Fruit fly (Drosophila melanogaster) whole organism, embryonic: ENCODE results near the gene CG7120.
A peak's percentile ranks its signal among the peaks of the same experiment; 100 is the strongest.

ENCODE experiments used
- Blimp-1 ChIP-seq: fragments of 200-800 bp; sonication (Bioruptor generic); optimal IDR thresholded peaks from 3 replicates; lab custom pipeline; 2018; ENCODE audit warnings: missing biosample characterization, missing genetic modification characterization, mild to moderate bottlenecking, moderate library complexity, missing genetic modification reagents
- C15 ChIP-seq: fragments of 200-800 bp; sonication (Bioruptor generic); IDR thresholded peaks from 3 replicates; pipeline ENCODE4 v1.3.6; 2022; ENCODE audit warnings: missing biosample characterization, missing genetic modification characterization
- CG11247 ChIP-seq: fragments of 200-800 bp; sonication (Bioruptor generic); IDR thresholded peaks from 2 replicates; pipeline ENCODE4 v1.3.6; 2022; ENCODE audit warnings: missing biosample characterization, missing genetic modification characterization
- CG11695 ChIP-seq: fragments of 200-800 bp; sonication (Bioruptor generic); IDR thresholded peaks from 3 replicates; pipeline ENCODE4 v1.3.6; 2022; ENCODE audit warnings: missing biosample characterization, missing genetic modification characterization
- CG12104 ChIP-seq: fragments of 200-800 bp; sonication (Bioruptor generic); optimal IDR thresholded peaks from 3 replicates; lab custom pipeline; 2016; ENCODE audit warnings: missing biosample characterization, missing genetic modification characterization
- CG13775 ChIP-seq: fragments of 200-800 bp; sonication (Bioruptor generic); optimal IDR thresholded peaks from 3 replicates; lab custom pipeline; 2017; ENCODE audit warnings: missing biosample characterization, mild to moderate bottlenecking, missing genetic modification characterization
- CG14014 ChIP-seq: fragments of 200-800 bp; sonication (Bioruptor generic); IDR thresholded peaks from 2 replicates; pipeline ENCODE4 v1.3.6; 2022; ENCODE audit warnings: missing biosample characterization, missing genetic modification characterization
- CG14050 ChIP-seq: fragments of 200-800 bp; sonication (Bioruptor generic); IDR thresholded peaks from 3 replicates; pipeline ENCODE4 v1.3.6; 2022; ENCODE audit warnings: missing biosample characterization, missing genetic modification characterization
- CG17912 ChIP-seq: fragments of 200-800 bp; sonication (Bioruptor generic); optimal IDR thresholded peaks from 2 replicates; lab custom pipeline; 2018; ENCODE audit warnings: missing biosample characterization, mild to moderate bottlenecking, missing genetic modification characterization
- CG1792 ChIP-seq: fragments of 200-800 bp; sonication (Bioruptor generic); optimal IDR thresholded peaks from 2 replicates; lab custom pipeline; 2016; ENCODE audit warnings: missing biosample characterization, missing genetic modification characterization
- CG18599 ChIP-seq: fragments of 200-800 bp; sonication (Bioruptor generic); optimal IDR thresholded peaks from 3 replicates; lab custom pipeline; 2017; ENCODE audit warnings: missing biosample characterization, missing genetic modification characterization, mild to moderate bottlenecking, moderate library complexity, missing genetic modification reagents
- CG3065 ChIP-seq: fragments of 200-800 bp; sonication (Bioruptor generic); optimal IDR thresholded peaks from 2 replicates; lab custom pipeline; 2016; ENCODE audit warnings: missing biosample characterization, missing genetic modification characterization
- CG33213 ChIP-seq: fragments of 200-800 bp; sonication (Bioruptor generic); optimal IDR thresholded peaks from 3 replicates; lab custom pipeline; 2016; ENCODE audit warnings: missing biosample characterization, missing genetic modification characterization
- CG4282 ChIP-seq: fragments of 200-800 bp; sonication (Bioruptor generic); optimal IDR thresholded peaks from 2 replicates; lab custom pipeline; 2016; ENCODE audit warnings: missing biosample characterization, missing genetic modification characterization
- CG4328 ChIP-seq: fragments of 200-800 bp; sonication (Bioruptor generic); optimal IDR thresholded peaks from 3 replicates; lab custom pipeline; 2017; ENCODE audit warnings: missing biosample characterization, missing genetic modification reagents, missing genetic modification characterization
- CG4707 ChIP-seq: fragments of 200-800 bp; sonication (Bioruptor generic); optimal IDR thresholded peaks from 2 replicates; lab custom pipeline; 2018; ENCODE audit warnings: missing biosample characterization, mild to moderate bottlenecking, missing genetic modification characterization, moderate library complexity
- CG7271 ChIP-seq: fragments of 200-800 bp; sonication (Bioruptor generic); optimal IDR thresholded peaks from 2 replicates; lab custom pipeline; 2018; ENCODE audit warnings: missing biosample characterization, mild to moderate bottlenecking, missing genetic modification characterization, moderate library complexity
- CG8359 ChIP-seq: fragments of 200-800 bp; sonication (Bioruptor generic); optimal IDR thresholded peaks from 2 replicates; lab custom pipeline; 2017; ENCODE audit warnings: missing biosample characterization, mild to moderate bottlenecking, missing genetic modification characterization, borderline replicate concordance
- CG8944 ChIP-seq: fragments of 200-800 bp; sonication (Bioruptor generic); optimal IDR thresholded peaks from 3 replicates; lab custom pipeline; 2016; ENCODE audit warnings: missing biosample characterization, missing genetic modification characterization
- D ChIP-seq, 2 experiments: fragments of 200-800 bp in 1 of 2; fragments of >200 bp in 1 of 2; sonication (Bioruptor generic) in 1 of 2; optimal IDR thresholded peaks; 2 replicates in 1 of 2; 3 replicates in 1 of 2; lab custom pipeline; 2017; ENCODE audit warnings: mild to moderate bottlenecking in 1 of 2, missing biosample characterization in 1 of 2, missing genetic modification characterization in 1 of 2, missing genetic modification reagents in 1 of 2
- Dref ChIP-seq: fragments of 200-800 bp; sonication (Bioruptor generic); IDR thresholded peaks from 2 replicates; pipeline ENCODE4 v1.3.6; 2022; ENCODE audit warnings: missing biosample characterization, missing genetic modification characterization
- Gsc ChIP-seq: fragments of 200-800 bp; sonication (Bioruptor generic); IDR thresholded peaks from 2 replicates; pipeline ENCODE4 v1.3.6; 2022; ENCODE audit warnings: missing biosample characterization, missing genetic modification characterization
- Hey ChIP-seq: fragments of 200-800 bp; sonication (Bioruptor generic); optimal IDR thresholded peaks from 3 replicates; lab custom pipeline; 2018; ENCODE audit warnings: missing biosample characterization, mild to moderate bottlenecking, missing genetic modification characterization
- Hr39 ChIP-seq: fragments of >200 bp; optimal IDR thresholded peaks from 2 replicates; lab custom pipeline; 2017
- NfI ChIP-seq: fragments of 200-800 bp; sonication (Bioruptor generic); optimal IDR thresholded peaks from 3 replicates; lab custom pipeline; 2018; ENCODE audit warnings: missing biosample characterization, mild to moderate bottlenecking, missing genetic modification characterization, moderate library complexity
- Sox100B ChIP-seq: fragments of 200-800 bp; sonication (Bioruptor generic); optimal IDR thresholded peaks from 3 replicates; lab custom pipeline; 2018; ENCODE audit warnings: missing biosample characterization, mild to moderate bottlenecking, missing genetic modification characterization
- ase ChIP-seq: fragments of 200-800 bp; sonication (Bioruptor generic); IDR thresholded peaks from 3 replicates; pipeline ENCODE4 v1.3.6; 2022; ENCODE audit warnings: missing biosample characterization, missing genetic modification characterization
- chinmo ChIP-seq: fragments of 200-800 bp; sonication (Bioruptor generic); IDR thresholded peaks from 4 replicates; pipeline ENCODE4 v1.3.6; 2022; ENCODE audit warnings: missing biosample characterization, missing genetic modification characterization; ENCODE audit not compliant: partially characterized antibody
- cwo ChIP-seq: fragments of 200-800 bp; sonication (Bioruptor generic); optimal IDR thresholded peaks from 3 replicates; lab custom pipeline; 2017; ENCODE audit warnings: missing biosample characterization, missing genetic modification characterization, mild to moderate bottlenecking, moderate library complexity, missing genetic modification reagents
- esg ChIP-seq: fragments of 200-800 bp; sonication (Bioruptor generic); conservative IDR thresholded peaks from 2 replicates; pipeline ENCODE4 v1.3.6; 2022; ENCODE audit warnings: missing biosample characterization, missing genetic modification characterization
- gfzf ChIP-seq: fragments of 200-800 bp; sonication (Bioruptor generic); optimal IDR thresholded peaks from 2 replicates; lab custom pipeline; 2016; ENCODE audit warnings: missing biosample characterization, mild to moderate bottlenecking, missing genetic modification characterization, moderate library complexity
- gt ChIP-seq: fragments of 200-800 bp; sonication (Bioruptor generic); IDR thresholded peaks from 2 replicates; pipeline ENCODE4 v1.3.6; 2022; ENCODE audit warnings: missing biosample characterization, missing genetic modification characterization
- ham ChIP-seq: fragments of 200-800 bp; sonication (Bioruptor generic); IDR thresholded peaks from 2 replicates; pipeline ENCODE4 v1.3.6; 2022; ENCODE audit warnings: missing biosample characterization, missing genetic modification characterization
- knrl ChIP-seq: fragments of 200-800 bp; sonication (Bioruptor generic); IDR thresholded peaks from 3 replicates; pipeline ENCODE4 v1.3.6; 2022; ENCODE audit warnings: missing biosample characterization, missing genetic modification characterization; ENCODE audit not compliant: partially characterized antibody
- lola ChIP-seq, 3 experiments: fragments of >200 bp in 2 of 3; fragments of 200-800 bp in 1 of 3; sonication (Bioruptor generic) in 1 of 3; optimal IDR thresholded peaks; 2 replicates each; lab custom pipeline; 2017 to 2019; ENCODE audit warnings: missing biosample characterization in 3 of 3, missing genetic modification characterization in 3 of 3, mild to moderate bottlenecking in 1 of 3, moderate library complexity in 1 of 3
- org-1 ChIP-seq: fragments of 200-800 bp; sonication (Bioruptor generic); optimal IDR thresholded peaks from 2 replicates; lab custom pipeline; 2017; ENCODE audit warnings: missing biosample characterization, missing genetic modification characterization
- pan ChIP-seq, 4 experiments: fragments of >200 bp in 3 of 4; fragments of 200-800 bp in 1 of 4; sonication (Bioruptor generic) in 1 of 4; optimal IDR thresholded peaks in 3 of 4; IDR thresholded peaks in 1 of 4; 2 replicates each; pipeline versions ENCODE4 v1.3.6 to Lab custom; 2017 to 2022; ENCODE audit warnings: missing biosample characterization in 2 of 4, missing genetic modification characterization in 2 of 4, mixed read lengths in 1 of 4
- peb ChIP-seq: fragments of 200-800 bp; sonication (Bioruptor generic); IDR thresholded peaks from 2 replicates; pipeline ENCODE4 v1.3.6; 2022; ENCODE audit warnings: missing biosample characterization, missing genetic modification characterization
- phol ChIP-seq: fragments of 200-800 bp; sonication (Bioruptor generic); optimal IDR thresholded peaks from 3 replicates; lab custom pipeline; 2018; ENCODE audit warnings: missing biosample characterization, mild to moderate bottlenecking, missing genetic modification characterization, moderate library complexity
- psq ChIP-seq: fragments of 200-800 bp; sonication (Bioruptor generic); optimal IDR thresholded peaks from 2 replicates; lab custom pipeline; 2017; ENCODE audit warnings: missing biosample characterization, missing genetic modification characterization
- sd ChIP-seq: fragments of 200-800 bp; sonication (Bioruptor generic); optimal IDR thresholded peaks from 3 replicates; lab custom pipeline; 2018; ENCODE audit warnings: missing biosample characterization, mild to moderate bottlenecking, missing genetic modification characterization, moderate library complexity
- sens-2 ChIP-seq: fragments of 200-800 bp; sonication (Bioruptor generic); IDR thresholded peaks from 2 replicates; pipeline ENCODE4 v1.3.6; 2022; ENCODE audit warnings: missing biosample characterization, missing genetic modification characterization
- slbo ChIP-seq: fragments of 200-800 bp; sonication (Bioruptor generic); IDR thresholded peaks from 2 replicates; pipeline ENCODE4 v1.3.6; 2022; ENCODE audit warnings: missing biosample characterization, missing genetic modification characterization
- sob ChIP-seq: fragments of 200-800 bp; sonication (Bioruptor generic); IDR thresholded peaks from 2 replicates; pipeline ENCODE4 v1.3.6; 2022; ENCODE audit warnings: missing biosample characterization, missing genetic modification characterization
- sqz ChIP-seq: fragments of 200-800 bp; sonication (Bioruptor generic); optimal IDR thresholded peaks from 3 replicates; lab custom pipeline; 2018; ENCODE audit warnings: missing biosample characterization, mild to moderate bottlenecking, missing genetic modification characterization
- ssp ChIP-seq: fragments of 200-800 bp; sonication (Bioruptor generic); IDR thresholded peaks from 2 replicates; pipeline ENCODE4 v1.3.6; 2022; ENCODE audit warnings: missing biosample characterization, missing genetic modification characterization
- tx ChIP-seq: fragments of 200-800 bp; sonication (Bioruptor generic); optimal IDR thresholded peaks from 2 replicates; lab custom pipeline; 2016; ENCODE audit warnings: missing biosample characterization, missing genetic modification characterization
- vnd ChIP-seq: fragments of 200-800 bp; sonication (Bioruptor generic); IDR thresholded peaks from 3 replicates; pipeline ENCODE4 v1.3.6; 2022; ENCODE audit warnings: missing biosample characterization, missing genetic modification characterization; ENCODE audit not compliant: partially characterized antibody
- wdn ChIP-seq: fragments of 200-800 bp; sonication (Bioruptor generic); IDR thresholded peaks from 2 replicates; pipeline ENCODE4 v1.3.6; 2022; ENCODE audit warnings: missing biosample characterization, missing genetic modification characterization

CG7120 gene

DNA sequence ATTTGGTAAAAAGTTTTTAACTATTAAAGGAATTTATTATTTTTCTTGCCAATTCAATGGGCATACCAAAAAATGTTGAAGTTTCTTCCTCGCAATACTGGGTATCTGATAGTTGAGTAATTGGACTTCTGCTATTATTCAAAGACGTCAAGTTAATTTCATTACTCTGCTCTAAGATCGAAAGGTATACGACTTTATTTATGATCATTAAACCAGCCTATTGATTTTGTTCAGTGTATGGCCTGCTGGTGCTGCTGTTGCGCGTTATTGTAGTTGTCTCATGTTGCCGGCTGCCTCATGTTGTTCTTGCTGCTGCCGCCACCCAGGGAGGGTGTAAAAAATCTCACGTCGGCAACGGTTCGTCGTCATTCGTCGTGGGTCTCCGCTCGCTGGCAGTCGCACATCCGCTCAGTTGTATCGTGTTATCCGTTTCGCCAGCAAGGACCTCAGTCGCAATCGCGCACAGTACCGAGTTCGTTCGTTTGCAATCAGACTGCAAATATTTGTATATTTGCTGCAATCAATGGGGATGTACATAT, at the start of gene CG7120 (continued):
- TF ChIP-seq Hey (tag; lab: Kevin White, UChicago) = no peak
- TF ChIP-seq Blimp-1 (GFP tag; lab: Kevin White, UChicago) = peak; percentile 55
- no peak for TF ChIP-seq knrl (GFP tag; lab: Robert Waterston, UW)
- TF ChIP-seq gt (GFP tag; lab: Robert Waterston, UW) = no peak
- no peak for TF ChIP-seq peb (GFP tag; lab: Robert Waterston, UW)
- no peak for TF ChIP-seq psq (GFP tag; lab: Kevin White, UChicago)
- 0 out of 2 replicates have a peak, but pooled peaks have one; percentile 36 for TF ChIP-seq slbo (GFP tag; lab: Robert Waterston, UW)
- peak; percentile 11 for TF ChIP-seq CG8944 (GFP tag; lab: Kevin White, UChicago)
- no peak for TF ChIP-seq sqz (GFP tag; lab: Kevin White, UChicago)
- TF ChIP-seq Sox100B (GFP tag; lab: Kevin White, UChicago) = peak; percentile 55
- peak; percentile 41 for TF ChIP-seq cwo (GFP tag; lab: Kevin White, UChicago)
- TF ChIP-seq phol (tag; lab: Kevin White, UChicago) = peak; percentile 71
- no peak for TF ChIP-seq ssp (GFP tag; lab: Robert Waterston, UW)
- TF ChIP-seq C15 (GFP tag; lab: Robert Waterston, UW) = no peak
- peak; percentile 62; the same call in 1 of the 2 replicates for TF ChIP-seq sob
- no peak for TF ChIP-seq CG7271 (tag; lab: Kevin White, UChicago)
- no peak for TF ChIP-seq vnd (GFP tag; lab: Robert Waterston, UW)
- TF ChIP-seq CG8359 = no peak
- TF ChIP-seq CG11695 (GFP tag; lab: Robert Waterston, UW) = peak; percentile 44; the same call in 2 of the 3 replicates
- TF ChIP-seq pan (optimal IDR thresholded peaks at IDR 0.05; lab: Kevin White, UChicago) = no peak
- no peak for TF ChIP-seq pan (GFP tag; optimal IDR thresholded peaks at IDR 0.05 in 1 of 2, IDR thresholded peaks at IDR 0.05 in 1 of 2)
- TF ChIP-seq NfI (GFP tag; lab: Kevin White, UChicago) = peak; percentile 45
- no peak for TF ChIP-seq esg
- TF ChIP-seq CG13775 (GFP tag; lab: Kevin White, UChicago) = peak; percentile 34
- peak; percentile 41; the same call in 1 of the 2 replicates for TF ChIP-seq CG14014
- TF ChIP-seq ase (GFP tag; lab: Robert Waterston, UW) = 0 out of 3 replicates have a peak, but pooled peaks have one; percentile 49
- no peak for TF ChIP-seq CG33213 (GFP tag; lab: Kevin White, UChicago)
- no peak for TF ChIP-seq gfzf (GFP tag; lab: Kevin White, UChicago)
- no peak for TF ChIP-seq CG17912 (GFP tag; lab: Kevin White, UChicago)
- no peak for TF ChIP-seq Gsc (GFP tag; lab: Robert Waterston, UW)
- TF ChIP-seq CG1792 (GFP tag; lab: Kevin White, UChicago) = no peak
- no peak for TF ChIP-seq CG3065 (GFP tag; lab: Kevin White, UChicago)
- no peak for TF ChIP-seq sd
- TF ChIP-seq lola (GFP tag; optimal IDR thresholded peaks at IDR 0.05; lab: Kevin White, UChicago) = peak in 1 of 3 experiments; percentile 72
- TF ChIP-seq CG11247 (GFP tag; lab: Robert Waterston, UW) = no peak
- TF ChIP-seq sens-2 (GFP tag; lab: Robert Waterston, UW) = no peak
- no peak for TF ChIP-seq wdn (GFP tag; lab: Robert Waterston, UW)
- TF ChIP-seq org-1 (GFP tag; lab: Kevin White, UChicago) = peak; percentile 21
- TF ChIP-seq CG4707 (GFP tag; lab: Kevin White, UChicago) = no peak
- no peak for TF ChIP-seq CG4328 (GFP tag; lab: Kevin White, UChicago)
- TF ChIP-seq CG18599 (GFP tag; lab: Kevin White, UChicago) = peak; percentile 52
- TF ChIP-seq CG12104 (GFP tag; lab: Kevin White, UChicago) = no peak
- no peak for TF ChIP-seq Hr39 (lab: Kevin White, UChicago)
- TF ChIP-seq Dref (GFP tag; lab: Robert Waterston, UW) = no peak
- TF ChIP-seq tx (GFP tag; lab: Kevin White, UChicago) = peak; percentile 4
- no peak for TF ChIP-seq chinmo (GFP tag; lab: Robert Waterston, UW)
- no peak for TF ChIP-seq CG4282
- TF ChIP-seq ham (GFP tag; lab: Robert Waterston, UW) = no peak
- no peak for TF ChIP-seq CG14050
- no peak for TF ChIP-seq D (optimal IDR thresholded peaks at IDR 0.05; lab: Kevin White, UChicago)
- TF ChIP-seq D (GFP tag; optimal IDR thresholded peaks at IDR 0.05; lab: Kevin White, UChicago) = peak; percentile 62
